Worm (Caenorhabditis elegans) whole organism, L4 larva: Measurements from ENCODE around the gene B0222.1.

Experiments used
- F26F4.8 ChIP-seq: fragments of 200-800 bp; sonication (Bioruptor generic); conservative IDR thresholded peaks from 2 replicates; pipeline ENCODE4 v1.3.6; 2022; ENCODE audit warnings: missing genetic modification characterization, missing compliant biosample characterization
- F37D6.2 ChIP-seq: sonication (generic microtip); optimal IDR thresholded peaks from 2 replicates; lab custom pipeline; 2016; ENCODE audit warnings: mild to moderate bottlenecking, missing genetic modification characterization, missing compliant biosample characterization
- F44E2.7 ChIP-seq: fragments of 200-800 bp; sonication (Bioruptor generic); IDR thresholded peaks from 2 replicates; pipeline ENCODE4 v2.1.2; 2022; ENCODE audit warnings: missing genetic modification characterization, missing compliant biosample characterization
- R02D3.7 ChIP-seq: fragments of 150-350 bp; sonication (generic microtip); optimal IDR thresholded peaks from 3 replicates; lab custom pipeline; 2014; ENCODE audit warnings: missing biosample characterization, missing genetic modification characterization
- aha-1 ChIP-seq: fragments of 150-350 bp; peaks from one replicate; lab custom pipeline; 2014; ENCODE audit warnings: missing biosample characterization, missing genetic modification characterization
- ceh-28 ChIP-seq: fragments of 150-350 bp; optimal IDR thresholded peaks from 2 replicates; lab custom pipeline; 2014; ENCODE audit warnings: missing biosample characterization, missing genetic modification reagents, missing genetic modification characterization
- ceh-62 ChIP-seq: sonication (generic microtip); optimal IDR thresholded peaks from 2 replicates; lab custom pipeline; 2017; ENCODE audit warnings: missing biosample characterization, missing genetic modification characterization
- ceh-82 ChIP-seq: sonication (generic microtip); optimal IDR thresholded peaks from 2 replicates; lab custom pipeline; 2017; ENCODE audit warnings: missing biosample characterization, missing genetic modification characterization
- cey-2 ChIP-seq: sonication (generic microtip); optimal IDR thresholded peaks from 3 replicates; lab custom pipeline; 2017; ENCODE audit warnings: missing genetic modification characterization, mild to moderate bottlenecking, missing compliant biosample characterization, antibody characterized with exemption, borderline replicate concordance; ENCODE audit not compliant: insufficient read depth
- ctbp-1 ChIP-seq: fragments of 200-800 bp; sonication (Bioruptor generic); IDR thresholded peaks from 2 replicates; pipeline ENCODE4 v1.3.6; 2022; ENCODE audit warnings: missing genetic modification reagents, missing genetic modification characterization, missing compliant biosample characterization
- daf-16 ChIP-seq, 3 experiments: sonication (generic microtip); optimal IDR thresholded peaks; 2 replicates each; lab custom pipeline; 2016 to 2017; ENCODE audit warnings: missing genetic modification characterization in 3 of 3, missing genetic modification reagents in 3 of 3, mild to moderate bottlenecking in 2 of 3, missing compliant biosample characterization in 2 of 3, missing biosample characterization in 1 of 3, moderate library complexity in 1 of 3
- daf-19 ChIP-seq: fragments of 200-800 bp; sonication (Bioruptor generic); conservative IDR thresholded peaks from 2 replicates; pipeline ENCODE4 v1.3.6; 2022; ENCODE audit warnings: missing genetic modification characterization, missing compliant biosample characterization
- daf-8 ChIP-seq: fragments of 200-800 bp; sonication (Bioruptor generic); IDR thresholded peaks from 2 replicates; pipeline ENCODE4 v1.3.6; 2022; ENCODE audit warnings: missing genetic modification characterization, missing compliant biosample characterization
- dmd-6 ChIP-seq: fragments of 200-800 bp; sonication (Bioruptor generic); IDR thresholded peaks from 2 replicates; pipeline ENCODE4 v1.3.6; 2022; ENCODE audit warnings: missing genetic modification reagents, missing genetic modification characterization, missing compliant biosample characterization
- dpl-1 ChIP-seq: fragments of 150-350 bp; optimal IDR thresholded peaks from 2 replicates; lab custom pipeline; 2014; ENCODE audit warnings: missing biosample characterization, missing genetic modification reagents, missing genetic modification characterization
- dve-1 ChIP-seq: sonication (generic microtip); optimal IDR thresholded peaks from 2 replicates; lab custom pipeline; 2017; ENCODE audit warnings: antibody characterized with exemption, mild to moderate bottlenecking, missing genetic modification characterization, missing compliant biosample characterization; ENCODE audit not compliant: insufficient read depth
- fkh-10 ChIP-seq: fragments of 150-350 bp; optimal IDR thresholded peaks from 2 replicates; lab custom pipeline; 2014; ENCODE audit warnings: missing biosample characterization, missing genetic modification reagents, missing genetic modification characterization
- hmg-1.1 ChIP-seq: fragments of 200-800 bp; sonication (Bioruptor generic); IDR thresholded peaks from 2 replicates; pipeline ENCODE4 v1.3.6; 2022; ENCODE audit warnings: missing genetic modification reagents, missing genetic modification characterization, missing compliant biosample characterization
- lim-7 ChIP-seq: fragments of 200-800 bp; sonication (Bioruptor generic); IDR thresholded peaks from 2 replicates; pipeline ENCODE4 v1.3.6; 2022; ENCODE audit warnings: missing genetic modification characterization, missing compliant biosample characterization
- lin-13 ChIP-seq: fragments of 150-350 bp; optimal IDR thresholded peaks from 2 replicates; lab custom pipeline; 2014; ENCODE audit warnings: missing biosample characterization, missing genetic modification reagents, missing genetic modification characterization
- lin-29 ChIP-seq: fragments of 200-800 bp; sonication (Bioruptor generic); IDR thresholded peaks from 2 replicates; pipeline ENCODE4 v1.3.6; 2022; ENCODE audit warnings: missing genetic modification reagents, missing genetic modification characterization, missing compliant biosample characterization
- lin-38 ChIP-seq: fragments of 200-800 bp; sonication (Bioruptor generic); IDR thresholded peaks from 2 replicates; pipeline ENCODE4 v1.3.6; 2022; ENCODE audit warnings: missing genetic modification reagents, missing genetic modification characterization, missing compliant biosample characterization
- lir-3 ChIP-seq: sonication (generic microtip); optimal IDR thresholded peaks from 2 replicates; lab custom pipeline; 2016; ENCODE audit warnings: mild to moderate bottlenecking, missing genetic modification characterization, missing compliant biosample characterization
- mdt-29 ChIP-seq: fragments of 200-800 bp; sonication (Bioruptor generic); IDR thresholded peaks from 2 replicates; pipeline ENCODE4 v1.3.6; 2022; ENCODE audit warnings: missing genetic modification reagents, missing genetic modification characterization, missing compliant biosample characterization
- mes-2 ChIP-seq: sonication (generic microtip); optimal IDR thresholded peaks from 2 replicates; lab custom pipeline; 2016; ENCODE audit warnings: missing genotype, mild to moderate bottlenecking, missing genetic modification characterization, missing compliant biosample characterization; ENCODE audit not compliant: poor library complexity, severe bottlenecking
- nhr-10 ChIP-seq: fragments of 150-350 bp; optimal IDR thresholded peaks from 2 replicates; lab custom pipeline; 2014; ENCODE audit warnings: missing biosample characterization, missing genetic modification characterization
- nhr-102 ChIP-seq: sonication (generic microtip); optimal IDR thresholded peaks from 2 replicates; lab custom pipeline; 2016; ENCODE audit warnings: mild to moderate bottlenecking, missing genetic modification characterization, moderate library complexity, missing compliant biosample characterization
- nhr-111 ChIP-seq: fragments of 200-800 bp; sonication (Bioruptor generic); optimal IDR thresholded peaks from 2 replicates; lab custom pipeline; 2018; ENCODE audit warnings: mild to moderate bottlenecking, missing genetic modification characterization, missing compliant biosample characterization
- nhr-237 ChIP-seq: sonication (generic microtip); optimal IDR thresholded peaks from 2 replicates; lab custom pipeline; 2017; ENCODE audit warnings: missing biosample characterization, missing genetic modification characterization
- nhr-25 ChIP-seq: sonication (generic microtip); optimal IDR thresholded peaks from 2 replicates; lab custom pipeline; 2017; ENCODE audit warnings: missing genetic modification characterization, mild to moderate bottlenecking, missing compliant biosample characterization, antibody characterized with exemption, moderate library complexity, borderline replicate concordance; ENCODE audit not compliant: insufficient read depth
- nhr-42 ChIP-seq: fragments of 200-800 bp; sonication (Bioruptor generic); IDR thresholded peaks from 2 replicates; pipeline ENCODE4 v1.3.6; 2022; ENCODE audit warnings: missing genetic modification characterization, missing compliant biosample characterization
- nhr-48 ChIP-seq: sonication (generic microtip); optimal IDR thresholded peaks from 2 replicates; lab custom pipeline; 2016; ENCODE audit warnings: mild to moderate bottlenecking, missing genetic modification characterization, missing compliant biosample characterization
- nhr-77 ChIP-seq: fragments of 150-350 bp; optimal IDR thresholded peaks from 2 replicates; lab custom pipeline; 2014; ENCODE audit warnings: missing biosample characterization, missing genetic modification characterization
- php-3 ChIP-seq: fragments of 200-800 bp; sonication (Bioruptor generic); IDR thresholded peaks from 2 replicates; pipeline ENCODE4 v1.3.6; 2022; ENCODE audit warnings: missing genetic modification reagents, missing genetic modification characterization, missing compliant biosample characterization
- pqm-1 ChIP-seq: sonication (generic microtip); optimal IDR thresholded peaks from 2 replicates; lab custom pipeline; 2017; ENCODE audit warnings: missing biosample characterization, missing genetic modification characterization
- set-16 ChIP-seq: fragments of 200-800 bp; sonication (Bioruptor generic); IDR thresholded peaks from 2 replicates; pipeline ENCODE4 v1.3.6; 2022; ENCODE audit warnings: missing genetic modification reagents, missing genetic modification characterization, missing compliant biosample characterization
- snpc-4 ChIP-seq: fragments of 150-350 bp; optimal IDR thresholded peaks from 2 replicates; lab custom pipeline; 2014; ENCODE audit warnings: missing biosample characterization, missing genetic modification characterization
- tra-1 ChIP-seq: fragments of 200-800 bp; sonication (Bioruptor generic); IDR thresholded peaks from 2 replicates; pipeline ENCODE4 v1.3.6; 2022; ENCODE audit warnings: missing genetic modification reagents, missing genetic modification characterization, missing compliant biosample characterization
- unc-130 ChIP-seq: sonication (generic microtip); optimal IDR thresholded peaks from 2 replicates; lab custom pipeline; 2016; ENCODE audit warnings: missing genetic modification reagents, missing genetic modification characterization, missing compliant biosample characterization
- unc-39 ChIP-seq: sonication (generic microtip); optimal IDR thresholded peaks from 2 replicates; lab custom pipeline; 2017; ENCODE audit warnings: missing biosample characterization, missing genetic modification characterization
- unc-62 ChIP-seq, 3 experiments: fragments of 150-350 bp in 1 of 3; sonication (generic microtip); optimal IDR thresholded peaks in 2 of 3; peaks in 1 of 3; 1 replicate in 1 of 3; 2 replicates in 2 of 3; lab custom pipeline; 2014 to 2017; ENCODE audit warnings: missing biosample characterization in 3 of 3, missing genetic modification characterization in 3 of 3, missing genetic modification reagents in 3 of 3, missing genotype in 1 of 3
- vab-7 ChIP-seq: fragments of 200-800 bp; sonication (Bioruptor generic); IDR thresholded peaks from 2 replicates; pipeline ENCODE4 v1.3.6; 2022; ENCODE audit warnings: missing genetic modification reagents, missing genetic modification characterization, missing compliant biosample characterization
- ztf-11 ChIP-seq: fragments of 150-350 bp; optimal IDR thresholded peaks from 2 replicates; lab custom pipeline; 2014; ENCODE audit warnings: missing biosample characterization, missing genetic modification characterization
- ztf-7 ChIP-seq: fragments of 150-350 bp; optimal IDR thresholded peaks from 2 replicates; lab custom pipeline; 2014; ENCODE audit warnings: missing biosample characterization, missing genetic modification characterization

B0222.1 gene

DNA sequence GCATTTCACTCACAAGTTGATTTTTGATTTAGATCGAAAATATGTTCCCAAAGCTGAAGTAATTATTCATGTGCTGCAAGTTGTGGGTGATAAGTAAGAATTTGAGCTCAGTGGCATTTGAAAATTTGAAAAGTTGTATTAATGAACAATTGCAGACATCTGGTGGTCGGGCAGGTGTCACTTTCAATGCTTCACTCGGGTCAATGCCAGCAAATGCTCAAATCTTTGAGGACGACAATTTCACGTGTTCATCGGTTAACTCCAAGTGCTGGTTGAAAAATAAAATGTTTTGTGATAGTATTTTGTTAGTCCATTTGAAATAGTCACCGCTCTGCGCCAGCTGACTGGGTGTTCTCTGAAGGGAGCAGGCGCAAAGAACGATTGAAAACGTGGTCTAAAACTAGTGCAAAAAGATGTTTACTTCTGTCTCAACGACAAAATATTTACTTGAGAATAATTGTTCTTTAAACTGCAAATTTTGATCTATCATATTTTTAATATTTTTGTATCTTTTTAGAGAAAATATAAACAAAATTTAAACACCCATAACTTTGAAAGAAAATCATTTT, 39.9 kb upstream of the B0222.1 start (continued):
- TF ChIP-seq nhr-111 (GFP tag; lab: Kevin White, UChicago) (no peak), unc-62 (GFP tag; optimal IDR thresholded peaks at IDR 0.05 in 1 of 2; lab: Kevin White, UChicago) (peak in 1 of 2 experiments; percentile 64), unc-62 (tag; optimal IDR thresholded peaks at IDR 0.05; lab: Kevin White, UChicago) (no peak)

DNA sequence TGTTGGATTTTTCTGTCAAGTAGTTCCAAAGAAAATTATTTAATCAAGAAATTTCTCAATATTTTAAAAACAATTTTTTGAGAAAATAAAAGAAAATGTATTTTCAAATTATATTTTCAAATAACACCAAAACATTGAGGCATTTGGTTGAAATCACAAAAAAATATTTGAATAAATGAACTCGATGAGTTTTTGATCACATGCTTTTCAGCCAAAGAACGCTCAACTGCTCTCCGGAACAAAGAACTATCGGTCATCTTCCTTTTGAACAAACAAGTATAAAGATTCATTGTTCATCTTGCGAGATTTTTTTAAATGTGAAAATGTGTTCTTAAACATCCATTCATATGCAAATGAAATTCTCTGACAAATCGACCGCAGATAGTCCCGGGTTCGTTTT, 39.1 kb upstream of the B0222.1 start:
- TF ChIP-seq F44E2.7 (GFP tag; lab: Robert Waterston, UW) (no peak), dpl-1 (GFP tag; lab: Kevin White, UChicago) (no peak), unc-130 (GFP tag; lab: Kevin White, UChicago) (no peak), dmd-6 (peak; percentile 15; the same call in 1 of the 2 replicates), lir-3 (tag; lab: Kevin White, UChicago) (no peak), fkh-10 (GFP tag; lab: Kevin White, UChicago) (no peak), snpc-4 (tag; lab: Kevin White, UChicago) (no peak), nhr-48 (tag; lab: Kevin White, UChicago) (no peak), daf-16 (GFP tag; optimal IDR thresholded peaks at IDR 0.05; lab: Kevin White, UChicago) (no peak), daf-16 (tag; optimal IDR thresholded peaks at IDR 0.05; lab: Kevin White, UChicago) (peak; percentile 50), nhr-77 (tag; lab: Kevin White, UChicago) (peak; percentile 18), F26F4.8 (GFP tag; lab: Robert Waterston, UW) (no peak), ctbp-1 (no peak), php-3 (GFP tag; lab: Robert Waterston, UW) (no peak), unc-62 (GFP tag; optimal IDR thresholded peaks at IDR 0.05 in 1 of 2; lab: Kevin White, UChicago) (peak in 1 of 2 experiments; percentile 12), unc-62 (tag; optimal IDR thresholded peaks at IDR 0.05; lab: Kevin White, UChicago) (no peak), vab-7 (no peak), nhr-10 (no peak), tra-1 (GFP tag; lab: Robert Waterston, UW) (no peak), nhr-42 (GFP tag; lab: Robert Waterston, UW) (no peak), hmg-1.1 (GFP tag; lab: Robert Waterston, UW) (no peak), dve-1 (tag; lab: Kevin White, UChicago) (peak; percentile 39), ceh-62 (tag; lab: Kevin White, UChicago) (no peak), nhr-25 (no peak), aha-1 (tag; lab: Kevin White, UChicago) (no peak), unc-39 (tag; lab: Kevin White, UChicago) (no peak), mdt-29 (GFP tag; lab: Robert Waterston, UW) (no peak)

DNA sequence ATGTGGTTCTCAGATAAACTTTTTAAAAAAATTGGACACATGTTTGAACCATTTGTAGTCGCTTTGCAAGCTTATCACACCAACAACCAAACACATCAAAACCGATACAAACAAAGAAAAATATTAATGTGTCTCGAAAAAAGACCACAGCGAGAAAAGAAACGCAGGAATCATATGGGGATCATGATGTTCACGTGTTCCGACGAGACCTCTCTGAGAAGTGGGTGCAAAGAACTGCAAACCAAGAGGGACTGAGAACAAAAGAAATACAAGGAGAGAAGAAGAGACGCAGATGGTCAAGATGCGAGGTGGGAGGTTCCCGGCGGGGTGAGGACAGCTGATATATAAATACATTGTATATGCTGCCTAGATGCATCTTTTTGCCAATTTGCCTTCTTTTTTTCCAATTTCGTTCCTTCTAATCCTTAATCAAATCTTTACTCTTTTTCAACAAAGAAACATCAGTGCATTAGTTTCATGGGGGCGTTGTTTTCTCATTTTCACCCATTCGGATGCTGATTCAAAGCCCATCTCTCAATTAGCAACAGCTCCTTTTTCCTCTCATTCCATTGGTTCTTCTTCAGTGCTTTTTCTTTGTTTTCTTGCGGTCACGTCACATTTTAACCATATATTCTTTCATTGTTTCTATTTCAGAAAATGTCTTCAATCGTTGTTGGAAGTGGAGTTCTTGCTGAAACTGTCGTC, 38.3 kb upstream of the B0222.1 start, which contains the start of gene F21C10.10:
Gene F21C10.10, plus strand, starts transcription at position 655 of the 705 bp plus-strand sequence.
- TF ChIP-seq unc-39 (tag; lab: Kevin White, UChicago) (no peak), ztf-11 (tag; lab: Kevin White, UChicago) (no peak), lin-38 (GFP tag; lab: Robert Waterston, UW) (peak; percentile 45), lin-29 (GFP tag; lab: Robert Waterston, UW) (0 out of 2 replicates have a peak, but pooled peaks have one; percentile 55), ceh-82 (no peak), ceh-28 (tag; lab: Kevin White, UChicago) (no peak), R02D3.7 (no peak), nhr-102 (tag; lab: Kevin White, UChicago) (peak; percentile 93), mes-2 (tag; lab: Kevin White, UChicago) (no peak), cey-2 (tag; lab: Kevin White, UChicago) (peak; percentile 95), nhr-237 (no peak), nhr-48 (tag; lab: Kevin White, UChicago) (peak; percentile 99), pqm-1 (tag; lab: Kevin White, UChicago) (peak; percentile 14), nhr-77 (tag; lab: Kevin White, UChicago) (peak; percentile 87), F44E2.7 (GFP tag; lab: Robert Waterston, UW) (no peak), mdt-29 (GFP tag; lab: Robert Waterston, UW) (peak; percentile 76), set-16 (GFP tag; lab: Robert Waterston, UW) (peak; percentile 59), ztf-7 (peak; percentile 63), ctbp-1 (peak; percentile 59; the same call in 1 of the 2 replicates), lim-7 (GFP tag; lab: Robert Waterston, UW) (no peak), lin-13 (GFP tag; lab: Kevin White, UChicago) (peak; percentile 50), ceh-62 (tag; lab: Kevin White, UChicago) (no peak), F37D6.2 (no peak), daf-19 (no peak), php-3 (GFP tag; lab: Robert Waterston, UW) (peak; percentile 86), daf-8 (GFP tag; lab: Robert Waterston, UW) (no peak)
